Worm (Caenorhabditis elegans): ENCODE results near the gene ubh-4.

Gene ubh-4

ce11 chrII:8020580-8021044, 18.8 kb downstream of the ubh-4 start (continued):
- peak; percentile 56; the same call in 1 of the 2 replicates for TF ChIP-seq attf-6 (GFP tag; IDR thresholded peaks at IDR 0.05)
- TF ChIP-seq chd-7 (tag; optimal IDR thresholded peaks at IDR 0.05): peak; percentile 61

- TF ChIP-seq T07F8.4 (tag; optimal IDR thresholded peaks at IDR 0.05) (no peak), madf-3 (GFP tag; IDR thresholded peaks at IDR 0.05) (no peak), ceh-100 (GFP tag; IDR thresholded peaks at IDR 0.05) (no peak), hsf-1 (GFP tag; IDR thresholded peaks at IDR 0.05) (no peak), chd-7 (tag; optimal IDR thresholded peaks at IDR 0.05) (no peak), Y95B8A.8 (GFP tag; IDR thresholded peaks at IDR 0.05) (no peak), F49E8.2 (tag; optimal IDR thresholded peaks at IDR 0.05; ENCODE audit: insufficient read depth) (no peak)
Measured at ce11 chrII:8017380-8017779, 22.0 kb downstream of the ubh-4 start, which contains the start of gene zyg-11. Gene zyg-11 (plus strand): TSS chrII:8017680.

- TF ChIP-seq lir-1 (GFP tag; conservative IDR thresholded peaks at IDR 0.05): 0 out of 2 replicates have a peak, but pooled peaks have one; percentile 60
- peak; percentile 49 for TF ChIP-seq die-1 (tag; optimal IDR thresholded peaks at IDR 0.05)
- peak; percentile 58 for TF ChIP-seq chd-7 (tag; optimal IDR thresholded peaks at IDR 0.05)
- TF ChIP-seq C06A6.2 (GFP tag; conservative IDR thresholded peaks at IDR 0.05): peak; percentile 76
- peak; percentile 70; the same call in 1 of the 2 replicates for TF ChIP-seq lin-26 (GFP tag; IDR thresholded peaks at IDR 0.05)
- peak in 1 of 2 experiments; percentile 39 for TF ChIP-seq let-607 (tag; optimal IDR thresholded peaks at IDR 0.05)
- peak; percentile 71 for TF ChIP-seq ztf-26 (tag; optimal IDR thresholded peaks at IDR 0.05)
- TF ChIP-seq zim-3 (tag; optimal IDR thresholded peaks at IDR 0.05): no peak
- peak; percentile 5 for TF ChIP-seq gei-17 (GFP tag; optimal IDR thresholded peaks at IDR 0.05)
- TF ChIP-seq let-526 (GFP tag; IDR thresholded peaks at IDR 0.05): 0 out of 2 replicates have a peak, but pooled peaks have one; percentile 21
- peak in 1 of 3 experiments; percentile 28 for TF ChIP-seq lin-35 (GFP tag; optimal IDR thresholded peaks at IDR 0.05)
- no peak for TF ChIP-seq lag-1 (GFP tag; IDR thresholded peaks at IDR 0.05)
- peak; percentile 6 for TF ChIP-seq snpc-3.4 (tag; optimal IDR thresholded peaks at IDR 0.05)
- TF ChIP-seq tlf-1 (GFP tag; optimal IDR thresholded peaks at IDR 0.05): peak; percentile 43
- TF ChIP-seq hsf-1 (GFP tag; IDR thresholded peaks at IDR 0.05): peak; percentile 38; the same call in 1 of the 2 replicates
- peak; percentile 28 for TF ChIP-seq akir-1 (GFP tag; optimal IDR thresholded peaks at IDR 0.05)
- TF ChIP-seq dox-1 (GFP tag; IDR thresholded peaks at IDR 0.05): 0 out of 2 replicates have a peak, but pooled peaks have one; percentile 4
- TF ChIP-seq cebp-2 (GFP tag; IDR thresholded peaks at IDR 0.05): 0 out of 2 replicates have a peak, but pooled peaks have one; percentile 55
- TF ChIP-seq aptf-2 (GFP tag; conservative IDR thresholded peaks at IDR 0.05): no peak
- 0 out of 2 replicates have a peak, but pooled peaks have one; percentile 54 for TF ChIP-seq Y53G8AR.9 (GFP tag; conservative IDR thresholded peaks at IDR 0.05)
- peak; percentile 22 for TF ChIP-seq nhr-90 (tag; optimal IDR thresholded peaks at IDR 0.05)
- TF ChIP-seq ceh-27 (GFP tag; optimal IDR thresholded peaks at IDR 0.05): no peak
- TF ChIP-seq tbx-9 (tag; optimal IDR thresholded peaks at IDR 0.05; ENCODE audit: borderline replicate concordance): no peak
- 0 out of 2 replicates have a peak, but pooled peaks have one; percentile 8 for TF ChIP-seq cebp-1 (GFP tag; IDR thresholded peaks at IDR 0.05)
- TF ChIP-seq cebp-1 (tag; optimal IDR thresholded peaks at IDR 0.05): peak; percentile 72
- TF ChIP-seq pbrm-1 (GFP tag; IDR thresholded peaks at IDR 0.05): 0 out of 2 replicates have a peak, but pooled peaks have one; percentile 30
- TF ChIP-seq madf-3 (GFP tag; IDR thresholded peaks at IDR 0.05): no peak
- peak; percentile 45 for TF ChIP-seq unc-62 (GFP tag; optimal IDR thresholded peaks at IDR 0.05)
- TF ChIP-seq hlh-12 (tag; optimal IDR thresholded peaks at IDR 0.05): no peak
- TF ChIP-seq snpc-4 (GFP tag; optimal IDR thresholded peaks at IDR 0.05): no peak
- peak in 1 of 4 experiments; percentile 6 for TF ChIP-seq snpc-4 (tag; optimal IDR thresholded peaks at IDR 0.05)
- TF ChIP-seq attf-5 (GFP tag; optimal IDR thresholded peaks at IDR 0.05): peak; percentile 68
- no peak for TF ChIP-seq nfya-1 (tag; optimal IDR thresholded peaks at IDR 0.05; ENCODE audit: borderline replicate concordance, insufficient read depth)
- no peak for TF ChIP-seq rpc-1 (optimal IDR thresholded peaks at IDR 0.05)
- no peak for TF ChIP-seq rpc-1 (tag; optimal IDR thresholded peaks at IDR 0.05)
- TF ChIP-seq ztf-22 (GFP tag; optimal IDR thresholded peaks at IDR 0.05): peak; percentile 17
- no peak for TF ChIP-seq athp-1 (tag; optimal IDR thresholded peaks at IDR 0.05)
- no peak for TF ChIP-seq xnd-1 (tag; optimal IDR thresholded peaks at IDR 0.05)
Measured at ce11 chrII:8016761-8017160, 22.6 kb downstream of the ubh-4 start.
